Worm (Caenorhabditis elegans) whole organism, midembryonic: ENCODE results near the gene pmp-1.

Experiments
- cog-1 ChIP-seq: sonication (generic microtip); optimal IDR thresholded peaks from 2 replicates; lab custom pipeline; 2016; ENCODE audit warnings: missing genetic modification characterization, missing compliant biosample characterization
- flt-1 ChIP-seq: fragments of 200-800 bp; sonication (Bioruptor generic); IDR thresholded peaks from 2 replicates; pipeline ENCODE4 v1.3.6; 2022; ENCODE audit warnings: missing genetic modification characterization, missing compliant biosample characterization
- med-1 ChIP-seq: sonication (generic microtip); optimal IDR thresholded peaks from 2 replicates; lab custom pipeline; 2017; ENCODE audit warnings: missing genetic modification characterization, mild to moderate bottlenecking, missing compliant biosample characterization, antibody characterized with exemption, missing genetic modification reagents; ENCODE audit not compliant: insufficient read depth
- tab-1 ChIP-seq: fragments of 200-800 bp; sonication (Bioruptor generic); IDR thresholded peaks from 2 replicates; pipeline ENCODE4 v1.3.6; 2022; ENCODE audit warnings: missing genetic modification characterization, missing compliant biosample characterization
- ztf-23 ChIP-seq: fragments of 200-800 bp; sonication (Bioruptor generic); IDR thresholded peaks from 2 replicates; pipeline ENCODE4 v1.3.6; 2022; ENCODE audit warnings: missing genetic modification reagents, missing genetic modification characterization, missing compliant biosample characterization

ce11 chrII:6860043-6860442 lies 23.5 kb downstream of the pmp-1 start:
- TF ChIP-seq ztf-23 (GFP tag; lab: Robert Waterston, UW) (no peak), flt-1 (GFP tag; lab: Robert Waterston, UW) (no peak), med-1 (GFP tag; lab: Kevin White, UChicago) (no peak), tab-1 (GFP tag; lab: Robert Waterston, UW) (no peak), cog-1 (tag; lab: Kevin White, UChicago) (no peak)
